Fruit fly (Drosophila melanogaster): Measurements from ENCODE around the gene spen.

Gene spen

dm6 chr2L:249048-249825, 90.4 kb downstream of the spen start (continued):
- no peak for TF ChIP-seq Chrac-16 (GFP tag; optimal IDR thresholded peaks at IDR 0.05)
- TF ChIP-seq esg (GFP tag; conservative IDR thresholded peaks at IDR 0.05) = no peak
- no peak for TF ChIP-seq ro (GFP tag; IDR thresholded peaks at IDR 0.05)
- 0 out of 3 replicates have a peak, but pooled peaks have one; percentile 17 for TF ChIP-seq gce (GFP tag; IDR thresholded peaks at IDR 0.05)
- TF ChIP-seq toy (GFP tag; IDR thresholded peaks at IDR 0.05) = no peak
- no peak for TF ChIP-seq wdn (GFP tag; IDR thresholded peaks at IDR 0.05)
- no peak for TF ChIP-seq CG4730 (GFP tag; IDR thresholded peaks at IDR 0.05)
- peak; percentile 25 for TF ChIP-seq Nf-YC (tag; optimal IDR thresholded peaks at IDR 0.05)
- TF ChIP-seq CG9932 (GFP tag; IDR thresholded peaks at IDR 0.05) = no peak
- TF ChIP-seq Lhr (GFP tag; optimal IDR thresholded peaks at IDR 0.05) = no peak
- no peak for TF ChIP-seq fd64A (GFP tag; optimal IDR thresholded peaks at IDR 0.05)
- TF ChIP-seq fd102C (GFP tag; optimal IDR thresholded peaks at IDR 0.05) = no peak
- TF ChIP-seq CG32532 (GFP tag; IDR thresholded peaks at IDR 0.05) = peak; percentile 31; the same call in 1 of the 2 replicates
- peak; percentile 7 for TF ChIP-seq kah (GFP tag; optimal IDR thresholded peaks at IDR 0.05)
- TF ChIP-seq Myb (GFP tag; optimal IDR thresholded peaks at IDR 0.05) = no peak
- TF ChIP-seq ac (GFP tag; optimal IDR thresholded peaks at IDR 0.05) = no peak
- no peak for TF ChIP-seq Hmr (GFP tag; optimal IDR thresholded peaks at IDR 0.05)
- TF ChIP-seq CG9437 (GFP tag; optimal IDR thresholded peaks at IDR 0.05) = no peak
- TF ChIP-seq C15 (GFP tag; IDR thresholded peaks at IDR 0.05) = no peak
- TF ChIP-seq CG7963 (GFP tag; IDR thresholded peaks at IDR 0.05; ENCODE audit: partially characterized antibody) = no peak
- TF ChIP-seq Lim3 (GFP tag; IDR thresholded peaks at IDR 0.05) = no peak
- TF ChIP-seq CG4360 (GFP tag; IDR thresholded peaks at IDR 0.05) = no peak
- no peak for TF ChIP-seq CG3407 (GFP tag; optimal IDR thresholded peaks at IDR 0.05)
- peak in 1 of 2 experiments; percentile 42 for TF ChIP-seq Pdp1 (GFP tag; optimal IDR thresholded peaks at IDR 0.05)
- no peak for TF ChIP-seq Hr39 (optimal IDR thresholded peaks at IDR 0.05)
- peak in 1 of 2 experiments; percentile 48 for TF ChIP-seq eve (GFP tag; optimal IDR thresholded peaks at IDR 0.05)
- TF ChIP-seq so (GFP tag; IDR thresholded peaks at IDR 0.05) = no peak
- no peak for TF ChIP-seq CG18599 (GFP tag; optimal IDR thresholded peaks at IDR 0.05)
- no peak for TF ChIP-seq CG18764 (GFP tag; optimal IDR thresholded peaks at IDR 0.05)
- peak; percentile 84 for TF ChIP-seq grau (tag; optimal IDR thresholded peaks at IDR 0.05)
- no peak for TF ChIP-seq Hmx (GFP tag; optimal IDR thresholded peaks at IDR 0.05)
- TF ChIP-seq tgo (GFP tag; IDR thresholded peaks at IDR 0.05) = no peak
- peak; percentile 7 for TF ChIP-seq CG15514 (GFP tag; optimal IDR thresholded peaks at IDR 0.05)
- no peak for TF ChIP-seq slou (GFP tag; optimal IDR thresholded peaks at IDR 0.05)
- no peak for TF ChIP-seq al (GFP tag; IDR thresholded peaks at IDR 0.05)
- TF ChIP-seq sim (GFP tag; IDR thresholded peaks at IDR 0.05) = no peak
- TF ChIP-seq CG12236 (GFP tag; optimal IDR thresholded peaks at IDR 0.05) = no peak
- TF ChIP-seq gt (GFP tag; IDR thresholded peaks at IDR 0.05) = no peak
- TF ChIP-seq CG16815 (GFP tag; optimal IDR thresholded peaks at IDR 0.05) = no peak
- TF ChIP-seq CG34422 (GFP tag; IDR thresholded peaks at IDR 0.05) = no peak; the same call in 2 of the 3 replicates
- TF ChIP-seq Sin3A (optimal IDR thresholded peaks at IDR 0.05) = no peak
- TF ChIP-seq ase (GFP tag; IDR thresholded peaks at IDR 0.05) = no peak
- TF ChIP-seq Ets65A (GFP tag) = peak; percentile 32
- TF ChIP-seq CG7745 (tag; optimal IDR thresholded peaks at IDR 0.05) = no peak
- TF ChIP-seq Ets97D (GFP tag; optimal IDR thresholded peaks at IDR 0.05) = no peak
- no peak; the same call in 1 of the 2 replicates for TF ChIP-seq CG10366 (GFP tag; IDR thresholded peaks at IDR 0.05)
- no peak for TF ChIP-seq sc (optimal IDR thresholded peaks at IDR 0.05)
- TF ChIP-seq sc (GFP tag; optimal IDR thresholded peaks at IDR 0.05) = no peak
- TF ChIP-seq CG10543 (GFP tag; optimal IDR thresholded peaks at IDR 0.05) = peak; percentile 28
- no peak for TF ChIP-seq D19A (tag; optimal IDR thresholded peaks at IDR 0.05)
- no peak for TF ChIP-seq CG18619 (GFP tag; optimal IDR thresholded peaks at IDR 0.05)
- no peak for TF ChIP-seq sug (tag; optimal IDR thresholded peaks at IDR 0.05)
